ENCODE assay signal across 4 worm cellular contexts in genomic region chrV:8285455-8285854, ce11.
A peak's percentile ranks its signal among the peaks of the same experiment; 100 is the strongest.
TF ChIP-seq lines count a peak whose summit lies in the region.

No protein-coding gene starts in this region.

TF ChIP-seq in whole organism, L2 larva, 48 proteins besides CTCF, POLR2A, EP300 and RAD21:
- TF ChIP-seq R02D3.7 (tag; optimal IDR thresholded peaks at IDR 0.05; lab: Kevin White, UChicago) (no peak), fos-1 (tag; optimal IDR thresholded peaks at IDR 0.05; lab: Kevin White, UChicago) (peak; percentile 28)

TF ChIP-seq in whole organism, L3 larva, 47 proteins besides CTCF, POLR2A, EP300 and RAD21:
- peak; percentile 51 for TF ChIP-seq pqm-1 (tag; optimal IDR thresholded peaks at IDR 0.05; lab: Kevin White, UChicago)
- no peak for TF ChIP-seq unc-39 (tag; optimal IDR thresholded peaks at IDR 0.05; lab: Kevin White, UChicago)
- peak; percentile 4 for TF ChIP-seq elt-2 (tag; optimal IDR thresholded peaks at IDR 0.05; lab: Kevin White, UChicago)
- TF ChIP-seq egl-27 (tag; optimal IDR thresholded peaks at IDR 0.05; lab: Kevin White, UChicago), result no peak

TF ChIP-seq in whole organism, L4 larva, 104 proteins besides CTCF, POLR2A, EP300 and RAD21:
- TF ChIP-seq duxl-1 (tag; optimal IDR thresholded peaks at IDR 0.05; lab: Kevin White, UChicago; ENCODE audit: poor library complexity), result no peak
- peak; percentile 58; the same call in 1 of the 2 replicates for TF ChIP-seq dmd-6 (GFP tag; IDR thresholded peaks at IDR 0.05; lab: Robert Waterston, UW)
- peak; percentile 26 for TF ChIP-seq nhr-28 (tag; optimal IDR thresholded peaks at IDR 0.05; lab: Kevin White, UChicago)
- TF ChIP-seq ZK337.2 (GFP tag; IDR thresholded peaks at IDR 0.05; lab: Robert Waterston, UW), result no peak
- no peak for TF ChIP-seq F37D6.2 (tag; optimal IDR thresholded peaks at IDR 0.05; lab: Kevin White, UChicago)
- no peak for TF ChIP-seq mxl-2 (GFP tag; conservative IDR thresholded peaks at IDR 0.05; lab: Robert Waterston, UW)

TF ChIP-seq in whole organism, young adult, 124 proteins besides CTCF, POLR2A, EP300 and RAD21:
- TF ChIP-seq pbrm-1 (GFP tag; IDR thresholded peaks at IDR 0.05; lab: Robert Waterston, UW), result no peak
- no peak for TF ChIP-seq nfya-2 (GFP tag; IDR thresholded peaks at IDR 0.05; lab: Robert Waterston, UW)
- no peak for TF ChIP-seq ceh-91 (GFP tag; IDR thresholded peaks at IDR 0.05; lab: Robert Waterston, UW)
- no peak for TF ChIP-seq T07F8.4 (tag; optimal IDR thresholded peaks at IDR 0.05; lab: Kevin White, UChicago)
- no peak for TF ChIP-seq F52B5.7 (tag; optimal IDR thresholded peaks at IDR 0.05; lab: Kevin White, UChicago)
- peak; percentile 66 for TF ChIP-seq nhr-80 (tag; optimal IDR thresholded peaks at IDR 0.05; lab: Kevin White, UChicago)
- TF ChIP-seq Y53G8AR.9 (GFP tag; conservative IDR thresholded peaks at IDR 0.05; lab: Robert Waterston, UW), result no peak
- no peak for TF ChIP-seq Y95B8A.8 (GFP tag; IDR thresholded peaks at IDR 0.05; lab: Robert Waterston, UW)
- no peak for TF ChIP-seq akir-1 (GFP tag; optimal IDR thresholded peaks at IDR 0.05; lab: Kevin White, UChicago)
